Fruit fly (Drosophila melanogaster) whole organism, wandering third instar larva: ENCODE results near the gene CG5021.

Source experiments
- CG9705 ChIP-seq: fragments of 200-800 bp; sonication (Bioruptor generic); optimal IDR thresholded peaks from 2 replicates; lab custom pipeline; 2018; ENCODE audit warnings: missing biosample characterization, mild to moderate bottlenecking, missing genetic modification characterization
- CrebA ChIP-seq: fragments of 200-800 bp; sonication (Bioruptor generic); optimal IDR thresholded peaks from 2 replicates; lab custom pipeline; 2016; ENCODE audit warnings: missing biosample characterization, mild to moderate bottlenecking, missing genetic modification characterization, borderline replicate concordance
- Dfd ChIP-seq: fragments of >200 bp; optimal IDR thresholded peaks from 2 replicates; lab custom pipeline; 2017; ENCODE audit warnings: missing biosample characterization, missing genetic modification characterization
- Hnf4 ChIP-seq: fragments of 200-800 bp; sonication (Bioruptor generic); optimal IDR thresholded peaks from 2 replicates; lab custom pipeline; 2016; ENCODE audit warnings: missing biosample characterization, mild to moderate bottlenecking, missing genetic modification characterization
- Hr78 ChIP-seq: fragments of >200 bp; optimal IDR thresholded peaks from 2 replicates; lab custom pipeline; 2017; ENCODE audit warnings: missing biosample characterization, missing genetic modification characterization
- Myc ChIP-seq: fragments of >200 bp; optimal IDR thresholded peaks from 2 replicates; lab custom pipeline; 2017
- br ChIP-seq: fragments of 200-800 bp; sonication (Bioruptor generic); optimal IDR thresholded peaks from 2 replicates; lab custom pipeline; 2016; ENCODE audit warnings: missing biosample characterization, missing genetic modification characterization
- dl ChIP-seq, 2 experiments: fragments of 175-275, 200-275 bp in 1 of 2; fragments of 200-275 bp in 1 of 2; sonication (Bioruptor generic); optimal IDR thresholded peaks; lab custom pipeline; 2018; ENCODE audit warnings: mild to moderate bottlenecking in 2 of 2, missing biosample characterization in 2 of 2, missing genetic modification characterization in 2 of 2, moderate library complexity in 2 of 2; ENCODE audit not compliant: partially characterized antibody in 2 of 2, insufficient read depth in 1 of 2
- dmrt93B ChIP-seq: fragments of 200-800 bp; sonication (Bioruptor generic); optimal IDR thresholded peaks from 2 replicates; lab custom pipeline; 2018; ENCODE audit warnings: missing biosample characterization, mild to moderate bottlenecking, missing genetic modification characterization
- dsf ChIP-seq: sonication (Bioruptor generic); optimal IDR thresholded peaks from 2 replicates; lab custom pipeline; 2016; ENCODE audit warnings: missing biosample characterization, missing genetic modification characterization, borderline replicate concordance
- lola ChIP-seq: fragments of >200 bp; optimal IDR thresholded peaks from 2 replicates; lab custom pipeline; 2017; ENCODE audit warnings: missing biosample characterization, missing genetic modification characterization
- psq ChIP-seq: fragments of 200-800 bp; sonication (Bioruptor generic); optimal IDR thresholded peaks from 3 replicates; lab custom pipeline; 2017; ENCODE audit warnings: missing biosample characterization, mild to moderate bottlenecking, missing genetic modification characterization, moderate library complexity
- sv ChIP-seq: fragments of 200-800 bp; sonication (Bioruptor generic); optimal IDR thresholded peaks from 3 replicates; lab custom pipeline; 2016; ENCODE audit warnings: missing biosample characterization, missing genetic modification characterization
- usp ChIP-seq: fragments of >200 bp; optimal IDR thresholded peaks from 2 replicates; lab custom pipeline; 2017; ENCODE audit warnings: missing biosample characterization, missing genetic modification characterization

- TF ChIP-seq CG9705 (no peak), br (GFP tag; lab: Kevin White, UChicago) (no peak), Hr78 (GFP tag; lab: Kevin White, UChicago) (no peak), dl (GFP tag; optimal IDR thresholded peaks at IDR 0.05; lab: Kevin White, UChicago; ENCODE audit: insufficient read depth in 1 of 2, partially characterized antibody in 2 of 2) (no peak), psq (GFP tag; lab: Kevin White, UChicago) (no peak), Myc (lab: Kevin White, UChicago) (no peak), Hnf4 (GFP tag; lab: Kevin White, UChicago) (no peak), Dfd (GFP tag; lab: Kevin White, UChicago) (no peak), lola (GFP tag; lab: Kevin White, UChicago) (no peak), dsf (no peak), CrebA (GFP tag; lab: Kevin White, UChicago) (no peak), dmrt93B (GFP tag; lab: Kevin White, UChicago) (no peak), sv (GFP tag; lab: Kevin White, UChicago) (no peak), usp (GFP tag; lab: Kevin White, UChicago) (no peak)
These were observed 41.6 kb upstream of the CG5021 start for dm6 chr3L:8924999-8925398.
